Fruit fly (Drosophila melanogaster) whole organism, embryonic: ENCODE results near the gene scramb1.
A peak's percentile ranks its signal among the peaks of the same experiment; 100 is the strongest.

Experiments used
- ATbp ChIP-seq: fragments of 200-800 bp; sonication (Bioruptor generic); optimal IDR thresholded peaks from 2 replicates; lab custom pipeline; 2017; ENCODE audit warnings: missing biosample characterization, mild to moderate bottlenecking, missing genetic modification characterization, missing genetic modification reagents
- Asciz ChIP-seq: fragments of 200-800 bp; sonication (Bioruptor generic); optimal IDR thresholded peaks from 2 replicates; lab custom pipeline; 2017; ENCODE audit warnings: missing biosample characterization, mild to moderate bottlenecking, missing genetic modification characterization, missing genetic modification reagents
- CG1024 ChIP-seq: fragments of 200-800 bp; sonication (Bioruptor generic); IDR thresholded peaks from 2 replicates; pipeline ENCODE4 v1.3.6; 2022; ENCODE audit warnings: missing biosample characterization, missing genetic modification characterization
- CG12769 ChIP-seq: fragments of 200-800 bp; sonication (Bioruptor generic); optimal IDR thresholded peaks from 2 replicates; lab custom pipeline; 2019; ENCODE audit warnings: missing biosample characterization, mild to moderate bottlenecking, missing genetic modification characterization, moderate library complexity
- CG13287 ChIP-seq: fragments of 200-800 bp; sonication (Bioruptor generic); IDR thresholded peaks from 2 replicates; pipeline ENCODE4 v1.3.6; 2022; ENCODE audit warnings: missing biosample characterization, missing genetic modification characterization; ENCODE audit not compliant: partially characterized antibody
- CG14965 ChIP-seq: fragments of 200-800 bp; sonication (Bioruptor generic); optimal IDR thresholded peaks from 2 replicates; lab custom pipeline; 2016; ENCODE audit warnings: missing biosample characterization, missing genetic modification characterization, borderline replicate concordance
- CG1603 ChIP-seq: fragments of 200-800 bp; sonication (Bioruptor generic); optimal IDR thresholded peaks from 2 replicates; lab custom pipeline; 2019; ENCODE audit warnings: missing biosample characterization, mild to moderate bottlenecking, missing genetic modification characterization, moderate library complexity
- CG17328 ChIP-seq: fragments of 200-800 bp; sonication (Bioruptor generic); IDR thresholded peaks from 2 replicates; pipeline ENCODE4 v1.3.6; 2022; ENCODE audit warnings: missing biosample characterization, missing genetic modification characterization
- CG17612 ChIP-seq: fragments of 200-800 bp; sonication (Bioruptor generic); IDR thresholded peaks from 2 replicates; pipeline ENCODE4 v1.3.6; 2022; ENCODE audit warnings: missing biosample characterization, missing genetic modification characterization
- CG1832 ChIP-seq: fragments of 200-800 bp; sonication (Bioruptor generic); optimal IDR thresholded peaks from 2 replicates; lab custom pipeline; 2017; ENCODE audit warnings: missing biosample characterization, mild to moderate bottlenecking, missing genetic modification characterization, inconsistent platforms
- CG18476 ChIP-seq: fragments of 200-800 bp; sonication (Bioruptor generic); optimal IDR thresholded peaks from 2 replicates; lab custom pipeline; 2016; ENCODE audit warnings: missing biosample characterization, mild to moderate bottlenecking, missing genetic modification characterization
- CG2120 ChIP-seq: fragments of 200-800 bp; sonication (Bioruptor generic); optimal IDR thresholded peaks from 3 replicates; lab custom pipeline; 2016; ENCODE audit warnings: missing biosample characterization, missing genetic modification characterization
- CG34376 ChIP-seq: fragments of 200-800 bp; sonication (Bioruptor generic); optimal IDR thresholded peaks from 2 replicates; lab custom pipeline; 2018; ENCODE audit warnings: missing biosample characterization, mild to moderate bottlenecking, missing genetic modification characterization
- CG34422 ChIP-seq: fragments of 200-800 bp; sonication (Bioruptor generic); IDR thresholded peaks from 3 replicates; pipeline ENCODE4 v1.3.6; 2022; ENCODE audit warnings: missing biosample characterization, missing genetic modification characterization
- CG43689 ChIP-seq: fragments of 200-800 bp; sonication (Bioruptor generic); IDR thresholded peaks from 2 replicates; pipeline ENCODE4 v1.3.6; 2022; ENCODE audit warnings: missing biosample characterization, missing genetic modification characterization
- CG8290 ChIP-seq, 3 experiments: fragments of 200-800 bp; sonication (Bioruptor generic); optimal IDR thresholded peaks; 2 replicates each; lab custom pipeline; 2016 to 2019; ENCODE audit warnings: missing biosample characterization in 3 of 3, missing genetic modification characterization in 3 of 3, mild to moderate bottlenecking in 2 of 3, moderate library complexity in 1 of 3
- Chrac-16 ChIP-seq: fragments of 200-800 bp; sonication (Bioruptor generic); optimal IDR thresholded peaks from 3 replicates; lab custom pipeline; 2016; ENCODE audit warnings: missing biosample characterization, missing genetic modification characterization
- D19A ChIP-seq: fragments of 200-800 bp; optimal IDR thresholded peaks from 3 replicates; lab custom pipeline; 2019; ENCODE audit warnings: missing biosample characterization, mild to moderate bottlenecking, missing genetic modification characterization, moderate library complexity
- Gug ChIP-seq: fragments of 200-800 bp; sonication (Bioruptor generic); IDR thresholded peaks from 4 replicates; pipeline ENCODE4 v1.3.6; 2022; ENCODE audit warnings: missing biosample characterization, missing genetic modification characterization
- HHEX ChIP-seq: fragments of 200-800 bp; sonication (Bioruptor generic); optimal IDR thresholded peaks from 3 replicates; lab custom pipeline; 2017; ENCODE audit warnings: missing biosample characterization, mild to moderate bottlenecking, missing genetic modification characterization, missing genetic modification reagents
- Hr39 ChIP-seq: fragments of >200 bp; optimal IDR thresholded peaks from 2 replicates; lab custom pipeline; 2017
- Kr ChIP-seq: fragments of 200-800 bp; sonication (Bioruptor generic); optimal IDR thresholded peaks from 2 replicates; lab custom pipeline; 2017; ENCODE audit warnings: missing biosample characterization, mild to moderate bottlenecking, missing genetic modification characterization
- MESR4 ChIP-seq: fragments of 200-800 bp; sonication (Bioruptor generic); optimal IDR thresholded peaks from 2 replicates; lab custom pipeline; 2018; ENCODE audit warnings: missing biosample characterization, mild to moderate bottlenecking, missing genetic modification characterization, moderate library complexity
- NC2α ChIP-seq: fragments of 200-800 bp; sonication (Bioruptor generic); optimal IDR thresholded peaks from 2 replicates; lab custom pipeline; 2016; ENCODE audit warnings: missing biosample characterization, missing genetic modification characterization
- Side ChIP-seq: fragments of 200-800 bp; sonication (Bioruptor generic); optimal IDR thresholded peaks from 2 replicates; lab custom pipeline; 2016; ENCODE audit warnings: missing biosample characterization, missing genetic modification characterization
- YL-1 ChIP-seq: fragments of 200-800 bp; sonication (Bioruptor generic); optimal IDR thresholded peaks from 3 replicates; lab custom pipeline; 2017; ENCODE audit warnings: missing biosample characterization, mild to moderate bottlenecking, missing genetic modification characterization
- amos ChIP-seq: fragments of 200-800 bp; sonication (Bioruptor generic); IDR thresholded peaks from 2 replicates; pipeline ENCODE4 v1.3.6; 2022; ENCODE audit warnings: missing biosample characterization, missing genetic modification characterization; ENCODE audit not compliant: partially characterized antibody
- ara ChIP-seq: fragments of 200-800 bp; sonication (Bioruptor generic); IDR thresholded peaks from 2 replicates; pipeline ENCODE4 v1.3.6; 2022; ENCODE audit warnings: missing biosample characterization, missing genetic modification characterization
- bbx ChIP-seq: fragments of 200-800 bp; sonication (Bioruptor generic); IDR thresholded peaks from 2 replicates; pipeline ENCODE4 v1.3.6; 2022; ENCODE audit warnings: missing biosample characterization, missing genetic modification characterization; ENCODE audit not compliant: partially characterized antibody
- bigmax ChIP-seq: fragments of 200-800 bp; sonication (Bioruptor generic); optimal IDR thresholded peaks from 2 replicates; lab custom pipeline; 2018; ENCODE audit warnings: missing biosample characterization, mild to moderate bottlenecking, missing genetic modification characterization
- bsh ChIP-seq, 2 experiments: fragments of 200-800 bp; sonication (Bioruptor generic); optimal IDR thresholded peaks; 2 replicates each; lab custom pipeline; 2017 to 2018; ENCODE audit warnings: mild to moderate bottlenecking in 2 of 2, missing biosample characterization in 2 of 2, missing genetic modification characterization in 2 of 2, moderate library complexity in 1 of 2
- dati ChIP-seq: fragments of 200-800 bp; sonication (Bioruptor generic); IDR thresholded peaks from 2 replicates; pipeline ENCODE4 v1.3.6; 2022; ENCODE audit warnings: missing biosample characterization, missing genetic modification characterization
- dpn ChIP-seq, 2 experiments: fragments of 200-800 bp; sonication (Bioruptor generic); optimal IDR thresholded peaks; 3 replicates each; lab custom pipeline; 2016; ENCODE audit warnings: missing biosample characterization in 2 of 2, missing genetic modification characterization in 2 of 2
- grn ChIP-seq: fragments of 200-800 bp; sonication (Bioruptor generic); optimal IDR thresholded peaks from 3 replicates; lab custom pipeline; 2017; ENCODE audit warnings: missing biosample characterization, missing genetic modification characterization
- ham ChIP-seq: fragments of 200-800 bp; sonication (Bioruptor generic); IDR thresholded peaks from 2 replicates; pipeline ENCODE4 v1.3.6; 2022; ENCODE audit warnings: missing biosample characterization, missing genetic modification characterization
- nerfin-2 ChIP-seq: fragments of 200-800 bp; sonication (Bioruptor generic); IDR thresholded peaks from 2 replicates; pipeline ENCODE4 v1.3.6; 2022; ENCODE audit warnings: missing biosample characterization, missing genetic modification characterization; ENCODE audit not compliant: partially characterized antibody
- salm ChIP-seq: fragments of 200-800 bp; sonication (Bioruptor generic); optimal IDR thresholded peaks from 2 replicates; lab custom pipeline; 2018; ENCODE audit warnings: missing biosample characterization, mild to moderate bottlenecking, missing genetic modification characterization
- seq ChIP-seq: fragments of 200-800 bp; sonication (Bioruptor generic); IDR thresholded peaks from 2 replicates; pipeline ENCODE4 v1.3.6; 2022; ENCODE audit warnings: missing biosample characterization, missing genetic modification characterization
- sr ChIP-seq: fragments of 200-800 bp; sonication (Bioruptor generic); IDR thresholded peaks from 3 replicates; pipeline ENCODE4 v1.3.6; 2022; ENCODE audit warnings: missing biosample characterization, missing genetic modification characterization

scramb1 gene

dm6 chr3L:10224470-10225213 lies 398 bp downstream of the scramb1 start (continued):
- no peak for TF ChIP-seq dati (GFP tag; lab: Robert Waterston, UW)
- TF ChIP-seq ara (GFP tag; lab: Robert Waterston, UW): 0 out of 2 replicates have a peak, but pooled peaks have one; percentile 4
- TF ChIP-seq CG1832 (GFP tag; lab: Kevin White, UChicago): no peak
- TF ChIP-seq Kr (GFP tag; lab: Kevin White, UChicago): no peak
- TF ChIP-seq YL-1: peak; percentile 13
- TF ChIP-seq CG17328 (GFP tag; lab: Robert Waterston, UW): 0 out of 2 replicates have a peak, but pooled peaks have one; percentile 16
- TF ChIP-seq bbx (GFP tag; lab: Robert Waterston, UW): peak; percentile 24; the same call in 1 of the 2 replicates
- no peak for TF ChIP-seq CG14965 (GFP tag; lab: Kevin White, UChicago)
- 0 out of 3 replicates have a peak, but pooled peaks have one; percentile 35 for TF ChIP-seq sr
- TF ChIP-seq D19A: peak; percentile 5
- no peak for TF ChIP-seq dpn (GFP tag; optimal IDR thresholded peaks at IDR 0.05; lab: Kevin White, UChicago)
- TF ChIP-seq nerfin-2 (GFP tag; lab: Robert Waterston, UW): no peak
- no peak for TF ChIP-seq HHEX
- no peak for TF ChIP-seq CG43689
- no peak for TF ChIP-seq CG17612 (GFP tag; lab: Robert Waterston, UW)
- no peak for TF ChIP-seq CG2120 (GFP tag; lab: Kevin White, UChicago)
- TF ChIP-seq Side (GFP tag; lab: Kevin White, UChicago): no peak
- peak; percentile 2 for TF ChIP-seq CG12769
- TF ChIP-seq Hr39: peak; percentile 39
- no peak for TF ChIP-seq CG8290 (GFP tag; optimal IDR thresholded peaks at IDR 0.05; lab: Kevin White, UChicago)
- TF ChIP-seq CG8290 (tag; optimal IDR thresholded peaks at IDR 0.05; lab: Kevin White, UChicago): peak in 1 of 2 experiments; percentile 9
- peak; percentile 41; the same call in 1 of the 3 replicates for TF ChIP-seq CG34422
- peak; percentile 35 for TF ChIP-seq MESR4
- TF ChIP-seq NC2α (GFP tag; lab: Kevin White, UChicago): no peak
- TF ChIP-seq ham (GFP tag; lab: Robert Waterston, UW): no peak
- no peak for TF ChIP-seq Chrac-16 (GFP tag; lab: Kevin White, UChicago)
- no peak for TF ChIP-seq CG18476 (GFP tag; lab: Kevin White, UChicago)
- no peak for TF ChIP-seq CG34376

- TF ChIP-seq seq (GFP tag; lab: Robert Waterston, UW) (no peak), grn (GFP tag; lab: Kevin White, UChicago) (peak; percentile 17), amos (GFP tag; lab: Robert Waterston, UW) (no peak), CG1603 (no peak), bsh (GFP tag; optimal IDR thresholded peaks at IDR 0.05; lab: Kevin White, UChicago) (no peak), CG13287 (GFP tag; lab: Robert Waterston, UW) (no peak), ATbp (GFP tag; lab: Kevin White, UChicago) (peak; percentile 6), Asciz (GFP tag; lab: Kevin White, UChicago) (peak; percentile 8), salm (no peak), CG1024 (GFP tag; lab: Robert Waterston, UW) (no peak), Gug (GFP tag; lab: Robert Waterston, UW) (no peak), bigmax (no peak), CG1832 (GFP tag; lab: Kevin White, UChicago) (no peak)
Measured at dm6 chr3L:10223397-10223796, 1.6 kb downstream of the scramb1 start.
